Fruit fly (Drosophila melanogaster): ENCODE data around the gene fliI.

dm6 chrX:21351210-21351824 lies 11.8 kb downstream of the fliI start:
- TF ChIP-seq usp (GFP tag; optimal IDR thresholded peaks at IDR 0.05) (no peak), EcR (GFP tag; optimal IDR thresholded peaks at IDR 0.05) (no peak), psq (optimal IDR thresholded peaks at IDR 0.05) (no peak), CG8478 (optimal IDR thresholded peaks at IDR 0.05) (peak; percentile 52), pan (optimal IDR thresholded peaks at IDR 0.05) (no peak), Dll (optimal IDR thresholded peaks at IDR 0.05) (no peak)
